Worm (Caenorhabditis elegans) whole organism, late embryonic: ENCODE results near the gene T01B10.5.
"Not testable (repeated sequence)": the region's sequence is repeated elsewhere in the genome, so short reads cannot be mapped to it uniquely, and the experiment has no call there.

Experiments used
- C08G9.2 ChIP-seq: sonication (generic microtip); optimal IDR thresholded peaks from 2 replicates; lab custom pipeline; 2016; ENCODE audit warnings: mild to moderate bottlenecking, missing genetic modification characterization, moderate library complexity, missing compliant biosample characterization
- F13H6.1 ChIP-seq: sonication (generic microtip); optimal IDR thresholded peaks from 2 replicates; lab custom pipeline; 2016; ENCODE audit warnings: missing genetic modification characterization, missing compliant biosample characterization
- K02D7.2 ChIP-seq: sonication (generic microtip); optimal IDR thresholded peaks from 2 replicates; lab custom pipeline; 2017; ENCODE audit warnings: mild to moderate bottlenecking, missing genetic modification characterization, missing compliant biosample characterization
- K09A11.1 ChIP-seq: sonication (generic microtip); optimal IDR thresholded peaks from 2 replicates; lab custom pipeline; 2017; ENCODE audit warnings: antibody characterized with exemption, mild to moderate bottlenecking, missing genetic modification characterization, missing compliant biosample characterization; ENCODE audit not compliant: insufficient read depth
- Y22D7AL.16 ChIP-seq: sonication (generic microtip); optimal IDR thresholded peaks from 2 replicates; lab custom pipeline; 2016; ENCODE audit warnings: missing genetic modification characterization, missing compliant biosample characterization
- ama-1 ChIP-seq: fragments of 150-350 bp; optimal IDR thresholded peaks from 2 replicates; lab custom pipeline; 2014
- ceh-14 ChIP-seq: sonication (generic microtip); optimal IDR thresholded peaks from 2 replicates; lab custom pipeline; 2016; ENCODE audit warnings: missing genotype, missing genetic modification characterization, missing compliant biosample characterization
- ceh-19 ChIP-seq: fragments of 200-800 bp; sonication (Bioruptor generic); optimal IDR thresholded peaks from 2 replicates; lab custom pipeline; 2018; ENCODE audit warnings: mild to moderate bottlenecking, missing genetic modification characterization, missing compliant biosample characterization
- ceh-2 ChIP-seq: sonication (generic microtip); optimal IDR thresholded peaks from 2 replicates; lab custom pipeline; 2016; ENCODE audit warnings: missing genotype, missing genetic modification characterization, missing compliant biosample characterization
- ceh-22 ChIP-seq: sonication (generic microtip); optimal IDR thresholded peaks from 2 replicates; lab custom pipeline; 2017; ENCODE audit warnings: missing biosample characterization, missing genetic modification characterization
- ceh-24 ChIP-seq: sonication (generic microtip); optimal IDR thresholded peaks from 2 replicates; lab custom pipeline; 2016; ENCODE audit warnings: mild to moderate bottlenecking, missing genetic modification characterization, missing compliant biosample characterization
- ceh-30 ChIP-seq: fragments of 150-350 bp; optimal IDR thresholded peaks from 2 replicates; lab custom pipeline; 2014; ENCODE audit warnings: missing biosample characterization, missing genetic modification characterization
- ceh-31 ChIP-seq: sonication (generic microtip); optimal IDR thresholded peaks from 2 replicates; lab custom pipeline; 2016; ENCODE audit warnings: missing genetic modification characterization, missing compliant biosample characterization
- ceh-45 ChIP-seq: fragments of 200-800 bp; sonication (Bioruptor generic); IDR thresholded peaks from 2 replicates; pipeline ENCODE4 v1.3.6; 2022; ENCODE audit warnings: missing genetic modification reagents, missing genetic modification characterization, missing compliant biosample characterization
- ceh-48 ChIP-seq: sonication (generic microtip); optimal IDR thresholded peaks from 2 replicates; lab custom pipeline; 2016; ENCODE audit warnings: missing genetic modification characterization, inconsistent platforms, missing compliant biosample characterization
- dve-1 ChIP-seq: sonication (generic microtip); optimal IDR thresholded peaks from 2 replicates; lab custom pipeline; 2017; ENCODE audit warnings: antibody characterized with exemption, mild to moderate bottlenecking, missing genetic modification characterization, missing compliant biosample characterization
- elt-4 ChIP-seq: sonication (generic microtip); optimal IDR thresholded peaks from 2 replicates; lab custom pipeline; 2016; ENCODE audit warnings: missing genetic modification characterization, missing compliant biosample characterization
- fax-1 ChIP-seq: sonication (generic microtip); optimal IDR thresholded peaks from 2 replicates; lab custom pipeline; 2016; ENCODE audit warnings: missing genotype, missing genetic modification characterization, missing compliant biosample characterization
- hlh-13 ChIP-seq: fragments of 200-800 bp; sonication (Bioruptor generic); optimal IDR thresholded peaks from 2 replicates; lab custom pipeline; 2018; ENCODE audit warnings: mild to moderate bottlenecking, missing genetic modification characterization, missing compliant biosample characterization
- hlh-30 ChIP-seq: sonication (generic microtip); optimal IDR thresholded peaks from 2 replicates; lab custom pipeline; 2017; ENCODE audit warnings: antibody characterized with exemption, missing genetic modification characterization, missing compliant biosample characterization; ENCODE audit not compliant: insufficient read depth
- hlh-6 ChIP-seq: sonication (generic microtip); optimal IDR thresholded peaks from 2 replicates; lab custom pipeline; 2016; ENCODE audit warnings: missing genotype, missing genetic modification characterization, missing compliant biosample characterization
- hlh-8 ChIP-seq: sonication (generic microtip); optimal IDR thresholded peaks from 2 replicates; lab custom pipeline; 2016; ENCODE audit warnings: missing genotype, missing genetic modification characterization, missing compliant biosample characterization
- lim-6 ChIP-seq: sonication (generic microtip); optimal IDR thresholded peaks from 2 replicates; lab custom pipeline; 2016; ENCODE audit warnings: missing genetic modification characterization, missing compliant biosample characterization
- madf-2 ChIP-seq: sonication (generic microtip); optimal IDR thresholded peaks from 2 replicates; lab custom pipeline; 2017; ENCODE audit warnings: missing genetic modification characterization, missing compliant biosample characterization
- mec-3 ChIP-seq: sonication (generic microtip); optimal IDR thresholded peaks from 2 replicates; lab custom pipeline; 2016; ENCODE audit warnings: borderline replicate concordance, missing genetic modification characterization, missing compliant biosample characterization
- nhr-11 ChIP-seq: fragments of 150-350 bp; optimal IDR thresholded peaks from 2 replicates; lab custom pipeline; 2014; ENCODE audit warnings: missing biosample characterization, missing genetic modification characterization
- nhr-232 ChIP-seq: sonication (generic microtip); optimal IDR thresholded peaks from 2 replicates; lab custom pipeline; 2016; ENCODE audit warnings: missing genetic modification characterization, missing compliant biosample characterization
- npax-4 ChIP-seq: sonication (generic microtip); optimal IDR thresholded peaks from 2 replicates; lab custom pipeline; 2016; ENCODE audit warnings: missing genetic modification characterization, missing compliant biosample characterization
- pag-3 ChIP-seq: sonication (generic microtip); optimal IDR thresholded peaks from 2 replicates; lab custom pipeline; 2016; ENCODE audit warnings: missing compliant biosample characterization, missing genetic modification characterization, borderline replicate concordance
- pat-9 ChIP-seq: fragments of 200-800 bp; sonication (Bioruptor generic); optimal IDR thresholded peaks from 2 replicates; lab custom pipeline; 2018; ENCODE audit warnings: mild to moderate bottlenecking, missing genetic modification characterization, moderate library complexity, missing compliant biosample characterization
- pax-1 ChIP-seq: fragments of 150-350 bp; optimal IDR thresholded peaks from 2 replicates; lab custom pipeline; 2014; ENCODE audit warnings: missing biosample characterization, missing genetic modification characterization
- pha-2 ChIP-seq: sonication (generic microtip); optimal IDR thresholded peaks from 2 replicates; lab custom pipeline; 2017; ENCODE audit warnings: mild to moderate bottlenecking, missing genetic modification characterization, missing compliant biosample characterization
- pros-1 ChIP-seq: fragments of 150-350 bp; optimal IDR thresholded peaks from 2 replicates; lab custom pipeline; 2014; ENCODE audit warnings: missing biosample characterization, missing genetic modification reagents, missing genetic modification characterization
- syd-9 ChIP-seq: sonication (generic microtip); optimal IDR thresholded peaks from 2 replicates; lab custom pipeline; 2016; ENCODE audit warnings: mild to moderate bottlenecking, missing genetic modification characterization, moderate library complexity, missing compliant biosample characterization
- tbx-7 ChIP-seq: sonication (generic microtip); optimal IDR thresholded peaks from 2 replicates; lab custom pipeline; 2016; ENCODE audit warnings: missing genotype, missing genetic modification characterization, missing compliant biosample characterization
- unc-42 ChIP-seq: sonication (generic microtip); optimal IDR thresholded peaks from 2 replicates; lab custom pipeline; 2016; ENCODE audit warnings: missing genotype, missing genetic modification characterization, missing compliant biosample characterization
- unc-55 ChIP-seq: sonication (generic microtip); optimal IDR thresholded peaks from 2 replicates; lab custom pipeline; 2017; ENCODE audit warnings: missing biosample characterization, missing genetic modification reagents, missing genetic modification characterization
- unc-86 ChIP-seq: sonication (generic microtip); optimal IDR thresholded peaks from 2 replicates; lab custom pipeline; 2016; ENCODE audit warnings: missing genetic modification characterization, missing compliant biosample characterization
- ztf-16 ChIP-seq: sonication (generic microtip); optimal IDR thresholded peaks from 2 replicates; lab custom pipeline; 2017; ENCODE audit warnings: missing genetic modification characterization, missing compliant biosample characterization

Gene T01B10.5

ce11 chrX:8521614-8522013 is 26.5 kb downstream of the T01B10.5 start, which contains the start of gene C03G5.14:
TSS of gene C03G5.14 (plus strand) at chrX:8521914.
- no peak for TF ChIP-seq hlh-30
- TF ChIP-seq tbx-7: no peak
- no peak for TF ChIP-seq syd-9 (tag; lab: Kevin White, UChicago)
- TF ChIP-seq ceh-30 (tag; lab: Kevin White, UChicago): no peak
- no peak for TF ChIP-seq lim-6
- TF ChIP-seq C08G9.2 (tag; lab: Kevin White, UChicago): no peak
- no peak for TF ChIP-seq ceh-31 (tag; lab: Kevin White, UChicago)
- TF ChIP-seq, all 69 proteins: peak for 0

DNA sequence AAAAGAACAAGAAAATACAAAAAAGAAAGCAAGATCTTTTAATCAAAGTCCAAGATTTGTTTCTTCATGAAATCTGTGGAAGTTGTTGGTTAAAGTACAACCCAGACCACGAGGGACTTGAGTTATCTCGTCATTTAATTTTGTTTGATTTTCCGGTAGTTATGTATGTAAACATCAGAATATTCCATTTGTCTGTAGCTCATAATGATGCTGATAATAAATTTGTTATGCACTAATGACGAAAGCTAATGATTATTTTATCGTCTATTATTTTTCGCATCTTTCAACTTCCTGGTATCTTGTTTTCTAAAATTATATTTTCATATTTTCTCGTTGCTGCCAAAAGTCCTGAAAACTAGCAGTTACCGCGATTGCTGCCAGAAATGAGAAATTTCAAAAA is 27.9 kb downstream of the T01B10.5 start:
- no peak for TF ChIP-seq ceh-2 (tag; lab: Kevin White, UChicago)
- TF ChIP-seq ceh-14 (tag; lab: Kevin White, UChicago): no peak
- TF ChIP-seq hlh-13: no peak
- TF ChIP-seq Y22D7AL.16 (tag; lab: Kevin White, UChicago): no peak
- TF ChIP-seq K02D7.2 (tag; lab: Kevin White, UChicago): no peak
- no peak for TF ChIP-seq ceh-22 (tag; lab: Kevin White, UChicago)
- TF ChIP-seq dve-1 (tag; lab: Kevin White, UChicago): no peak
- no peak for TF ChIP-seq ceh-19 (GFP tag; lab: Kevin White, UChicago)
- no peak for TF ChIP-seq ceh-48
- TF ChIP-seq nhr-11 (tag; lab: Kevin White, UChicago): no peak
- TF ChIP-seq pat-9 (tag; lab: Kevin White, UChicago): no peak
- no peak for TF ChIP-seq pag-3 (tag; lab: Kevin White, UChicago)
- TF ChIP-seq F13H6.1: no peak
- TF ChIP-seq syd-9 (tag; lab: Kevin White, UChicago): no peak
- TF ChIP-seq K09A11.1 (tag; lab: Kevin White, UChicago): no peak
- TF ChIP-seq, all 69 proteins: peak for 0

ce11 chrX:8527950-8528349 is 32.8 kb downstream of the T01B10.5 start, which contains the start of gene flp-5:
TSS of gene flp-5 (plus strand) at chrX:8528250.
- TF ChIP-seq ama-1 (lab: Kevin White, UChicago) (no peak), ceh-22 (tag; lab: Kevin White, UChicago) (no peak), F13H6.1 (no peak), unc-42 (no peak)

- not testable (repeated sequence) for TF ChIP-seq ztf-16, pha-2, ceh-2 (tag; lab: Kevin White, UChicago)
- TF ChIP-seq, all 69 proteins: peak for 0; not testable (repeated sequence) for 69
These were observed 39.9 kb downstream of the T01B10.5 start, which contains the start of gene nspc-1 for ce11 chrX:8535006-8535405. TSS of gene nspc-1 (minus strand) at chrX:8535106.

DNA sequence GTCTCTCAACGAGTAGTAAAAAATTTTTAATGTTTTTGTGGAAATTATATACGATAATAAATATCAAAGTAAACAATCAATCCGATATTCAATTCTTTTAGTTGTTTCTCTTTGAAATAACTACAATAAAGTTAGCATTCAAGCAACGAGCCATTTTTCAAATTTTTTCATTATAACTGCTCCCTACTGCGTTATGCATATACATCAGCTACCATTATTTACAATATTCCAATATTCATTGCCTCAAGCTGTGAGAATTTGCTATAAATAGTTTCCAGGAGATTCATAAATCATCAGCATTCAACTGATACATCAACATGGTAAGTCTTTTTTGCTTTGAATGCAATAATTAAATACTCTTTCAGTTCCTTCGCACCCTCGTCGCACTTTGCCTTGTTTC is 41.7 kb downstream of the T01B10.5 start, which contains the start of gene nspc-3:
nspc-3 (plus strand) TSS at position 301 of the 400 bp plus-strand sequence.
- no peak for TF ChIP-seq ceh-24
- TF ChIP-seq ceh-45 (GFP tag; lab: Robert Waterston, UW): no peak
- no peak for TF ChIP-seq unc-55 (GFP tag; lab: Kevin White, UChicago)
- no peak for TF ChIP-seq pha-2 (tag; lab: Kevin White, UChicago)
- no peak for TF ChIP-seq madf-2 (tag; lab: Kevin White, UChicago)
- TF ChIP-seq nhr-232 (tag; lab: Kevin White, UChicago): no peak
- TF ChIP-seq pros-1 (tag; lab: Kevin White, UChicago): no peak
- no peak for TF ChIP-seq unc-86 (tag; lab: Kevin White, UChicago)
- no peak for TF ChIP-seq ceh-48
- TF ChIP-seq elt-4 (tag; lab: Kevin White, UChicago): no peak
- no peak for TF ChIP-seq hlh-6
- TF ChIP-seq hlh-8 (tag; lab: Kevin White, UChicago): no peak
- no peak for TF ChIP-seq K02D7.2 (tag; lab: Kevin White, UChicago)
- no peak for TF ChIP-seq fax-1 (tag; lab: Kevin White, UChicago)
- no peak for TF ChIP-seq K09A11.1 (tag; lab: Kevin White, UChicago)
- no peak for TF ChIP-seq nhr-11 (tag; lab: Kevin White, UChicago)
- no peak for TF ChIP-seq hlh-30
- no peak for TF ChIP-seq pax-1 (tag; lab: Kevin White, UChicago)
- TF ChIP-seq npax-4 (tag; lab: Kevin White, UChicago): no peak
- no peak for TF ChIP-seq mec-3 (tag; lab: Kevin White, UChicago)
